Worm (Caenorhabditis elegans): Measurements from ENCODE around the gene hlh-30.

DNA sequence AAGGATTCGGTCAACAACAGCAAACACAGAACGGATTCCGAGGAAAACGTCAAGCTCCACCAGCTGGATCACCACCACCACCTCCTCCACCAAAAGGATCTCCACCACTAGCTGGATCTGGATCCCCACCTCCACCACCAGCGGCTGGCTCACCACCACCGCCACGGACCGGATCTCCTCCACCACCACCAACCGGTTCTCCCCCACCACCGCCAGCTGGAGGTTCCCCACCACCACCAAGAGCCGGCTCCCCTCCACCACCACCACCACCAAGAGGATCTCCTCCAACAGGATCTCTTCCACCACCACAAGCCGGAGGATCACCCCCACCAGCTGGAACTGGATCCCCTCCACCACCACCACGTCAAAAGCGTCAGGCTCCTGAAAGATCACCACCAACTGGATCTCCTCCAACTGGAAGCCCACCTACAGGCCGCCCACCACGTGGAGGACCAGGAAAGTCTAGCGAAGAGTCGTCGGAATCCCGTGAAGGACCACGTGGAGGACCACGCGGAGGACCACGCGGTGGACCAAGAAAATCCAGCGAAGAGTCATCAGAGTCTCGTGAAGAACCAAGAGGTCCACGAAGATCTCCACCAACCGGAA, 42.0 kb upstream of the hlh-30 start:
- TF ChIP-seq nhr-12 (tag; optimal IDR thresholded peaks at IDR 0.05), result no peak
- TF ChIP-seq lin-15B (tag; optimal IDR thresholded peaks at IDR 0.05), result no peak
- TF ChIP-seq elt-1 (tag; optimal IDR thresholded peaks at IDR 0.05), result no peak
- no peak for TF ChIP-seq ztf-4 (tag; optimal IDR thresholded peaks at IDR 0.05)
- TF ChIP-seq snpc-4 (tag; optimal IDR thresholded peaks at IDR 0.05), result no peak
- no peak for TF ChIP-seq fkh-2 (tag; optimal IDR thresholded peaks at IDR 0.05)
- no peak for TF ChIP-seq lin-39 (tag; optimal IDR thresholded peaks at IDR 0.05)
- no peak for TF ChIP-seq ceh-9 (tag; optimal IDR thresholded peaks at IDR 0.05)

All from whole organism, L3 larva.